Fruit fly (Drosophila melanogaster) whole organism, prepupa: Measurements from ENCODE around the gene Eig71Ei.

Experiments used
- CG6854 ChIP-seq: fragments of 200-800 bp; sonication (Bioruptor generic); optimal IDR thresholded peaks from 2 replicates; lab custom pipeline; 2017; ENCODE audit warnings: missing biosample characterization, mild to moderate bottlenecking, missing genetic modification characterization
- Eip75B ChIP-seq: fragments of 200-800 bp; sonication (Bioruptor generic); optimal IDR thresholded peaks from 3 replicates; lab custom pipeline; 2016; ENCODE audit warnings: missing biosample characterization, missing genetic modification characterization

dm6 chr3L:15662510-15662909 lies 3.0 kb downstream of the Eig71Ei start:
- TF ChIP-seq Eip75B (GFP tag; lab: Kevin White, UChicago) (no peak), CG6854 (GFP tag; lab: Kevin White, UChicago) (no peak)
